Fruit fly (Drosophila melanogaster) whole organism, embryonic: ENCODE results near the gene Tcs6.
A peak's percentile ranks its signal among the peaks of the same experiment; 100 is the strongest.

ENCODE experiments used
- Ada2b ChIP-seq: fragments of 200-800 bp; sonication (Bioruptor generic); IDR thresholded peaks from 2 replicates; pipeline ENCODE4 v1.3.6; 2022; ENCODE audit warnings: missing biosample characterization, missing genetic modification characterization
- Bgb ChIP-seq: fragments of 200-800 bp; sonication (Bioruptor generic); IDR thresholded peaks from 2 replicates; pipeline ENCODE4 v1.3.6; 2022; ENCODE audit warnings: missing biosample characterization, missing genetic modification characterization; ENCODE audit not compliant: partially characterized antibody
- CG10209 ChIP-seq: fragments of 200-800 bp; sonication (Bioruptor generic); optimal IDR thresholded peaks from 3 replicates; lab custom pipeline; 2017; ENCODE audit warnings: missing biosample characterization, mild to moderate bottlenecking, missing genetic modification characterization, missing genetic modification reagents
- CG10543 ChIP-seq: fragments of 200-800 bp; sonication (Bioruptor generic); optimal IDR thresholded peaks from 3 replicates; lab custom pipeline; 2017; ENCODE audit warnings: missing biosample characterization, mild to moderate bottlenecking, missing genetic modification characterization, moderate library complexity
- CG10654 ChIP-seq: fragments of 200-800 bp; sonication (Bioruptor generic); optimal IDR thresholded peaks from 2 replicates; lab custom pipeline; 2016; ENCODE audit warnings: missing biosample characterization, missing genetic modification characterization
- CG11093 ChIP-seq: fragments of 200-800 bp; sonication (Bioruptor generic); IDR thresholded peaks from 3 replicates; pipeline ENCODE4 v1.3.6; 2022; ENCODE audit warnings: missing biosample characterization, missing genetic modification characterization
- CG11504 ChIP-seq: fragments of 200-800 bp; sonication (Bioruptor generic); optimal IDR thresholded peaks from 3 replicates; lab custom pipeline; 2019; ENCODE audit warnings: missing biosample characterization, mild to moderate bottlenecking, missing genetic modification characterization, moderate library complexity
- CG11560 ChIP-seq: fragments of 200-800 bp; sonication (Bioruptor generic); IDR thresholded peaks from 3 replicates; pipeline ENCODE4 v1.3.6; 2022; ENCODE audit warnings: missing biosample characterization, missing genetic modification characterization
- CG12071 ChIP-seq: fragments of 200-800 bp; sonication (Bioruptor generic); optimal IDR thresholded peaks from 3 replicates; lab custom pipeline; 2018; ENCODE audit warnings: missing biosample characterization, mild to moderate bottlenecking, missing genetic modification characterization
- CG12219 ChIP-seq: fragments of 200-800 bp; sonication (Bioruptor generic); optimal IDR thresholded peaks from 3 replicates; lab custom pipeline; 2018; ENCODE audit warnings: missing biosample characterization, mild to moderate bottlenecking, missing genetic modification characterization
- CG1233 ChIP-seq: fragments of 200-800 bp; sonication (Bioruptor generic); optimal IDR thresholded peaks from 4 replicates; lab custom pipeline; 2018; ENCODE audit warnings: missing biosample characterization, mild to moderate bottlenecking, missing genetic modification characterization
- CG12942 ChIP-seq: fragments of 200-800 bp; sonication (Bioruptor generic); optimal IDR thresholded peaks from 3 replicates; lab custom pipeline; 2016; ENCODE audit warnings: missing biosample characterization, missing genetic modification characterization
- CG1529 ChIP-seq: fragments of 200-800 bp; sonication (Bioruptor generic); optimal IDR thresholded peaks from 3 replicates; lab custom pipeline; 2018; ENCODE audit warnings: missing biosample characterization, missing genetic modification characterization
- CG34376 ChIP-seq: fragments of 200-800 bp; sonication (Bioruptor generic); optimal IDR thresholded peaks from 2 replicates; lab custom pipeline; 2018; ENCODE audit warnings: missing biosample characterization, mild to moderate bottlenecking, missing genetic modification characterization
- CG3995 ChIP-seq: fragments of 200-800 bp; sonication (Bioruptor generic); optimal IDR thresholded peaks from 3 replicates; lab custom pipeline; 2016; ENCODE audit warnings: missing biosample characterization, missing genetic modification characterization
- CG4328 ChIP-seq: fragments of 200-800 bp; sonication (Bioruptor generic); optimal IDR thresholded peaks from 3 replicates; lab custom pipeline; 2017; ENCODE audit warnings: missing biosample characterization, missing genetic modification reagents, missing genetic modification characterization
- CG6175 ChIP-seq: fragments of 200-800 bp; sonication (Bioruptor generic); IDR thresholded peaks from 3 replicates; pipeline ENCODE4 v1.3.6; 2022; ENCODE audit warnings: missing biosample characterization, missing genetic modification characterization
- CG6791 ChIP-seq: fragments of 200-800 bp; sonication (Bioruptor generic); IDR thresholded peaks from 3 replicates; pipeline ENCODE4 v1.3.6; 2022; ENCODE audit warnings: missing biosample characterization, missing genetic modification characterization; ENCODE audit not compliant: partially characterized antibody
- CG7372 ChIP-seq: fragments of 200-800 bp; sonication (Bioruptor generic); IDR thresholded peaks from 2 replicates; pipeline ENCODE4 v1.3.6; 2022; ENCODE audit warnings: missing biosample characterization, missing genetic modification characterization
- Eip74EF ChIP-seq, 2 experiments: fragments of 200-800 bp in 1 of 2; fragments of >200 bp in 1 of 2; sonication (Bioruptor generic) in 1 of 2; optimal IDR thresholded peaks; 2 replicates each; lab custom pipeline; 2017 to 2019; ENCODE audit warnings: missing biosample characterization in 2 of 2, missing genetic modification characterization in 2 of 2, mild to moderate bottlenecking in 1 of 2, moderate library complexity in 1 of 2
- Fer3 ChIP-seq: fragments of 200-800 bp; sonication (Bioruptor generic); optimal IDR thresholded peaks from 2 replicates; lab custom pipeline; 2018; ENCODE audit warnings: missing biosample characterization, mild to moderate bottlenecking, missing genetic modification characterization, moderate library complexity
- HmgZ ChIP-seq: fragments of 200-800 bp; sonication (Bioruptor generic); optimal IDR thresholded peaks from 2 replicates; lab custom pipeline; 2018; ENCODE audit warnings: missing biosample characterization, mild to moderate bottlenecking, missing genetic modification characterization
- Hr78 ChIP-seq, 2 experiments: fragments of 200-800 bp in 1 of 2; fragments of >200 bp in 1 of 2; sonication (Bioruptor generic) in 1 of 2; optimal IDR thresholded peaks; 2 replicates each; lab custom pipeline; 2017 to 2019; ENCODE audit warnings: missing biosample characterization in 2 of 2, missing genetic modification characterization in 2 of 2, mild to moderate bottlenecking in 1 of 2, moderate library complexity in 1 of 2
- Lpt ChIP-seq: fragments of >200 bp; optimal IDR thresholded peaks from 2 replicates; lab custom pipeline; 2018; ENCODE audit warnings: missing biosample characterization, missing genetic modification characterization
- NK7.1 ChIP-seq: fragments of 200-800 bp; sonication (Bioruptor generic); optimal IDR thresholded peaks from 3 replicates; lab custom pipeline; 2016; ENCODE audit warnings: missing biosample characterization, missing genetic modification characterization
- NfI ChIP-seq: fragments of 200-800 bp; sonication (Bioruptor generic); optimal IDR thresholded peaks from 3 replicates; lab custom pipeline; 2018; ENCODE audit warnings: missing biosample characterization, mild to moderate bottlenecking, missing genetic modification characterization, moderate library complexity
- Oaz ChIP-seq: fragments of 200-800 bp; sonication (Bioruptor generic); IDR thresholded peaks from 2 replicates; pipeline ENCODE4 v1.3.6; 2022; ENCODE audit warnings: missing biosample characterization, missing genetic modification characterization
- Vsx1 ChIP-seq: fragments of 200-800 bp; sonication (Bioruptor generic); optimal IDR thresholded peaks from 2 replicates; lab custom pipeline; 2017; ENCODE audit warnings: missing biosample characterization, mild to moderate bottlenecking, missing genetic modification characterization, missing genetic modification reagents
- aop ChIP-seq: fragments of 200-800 bp; sonication (Bioruptor generic); IDR thresholded peaks from 2 replicates; pipeline ENCODE4 v1.3.6; 2022; ENCODE audit warnings: missing biosample characterization, missing genetic modification characterization
- ap ChIP-seq: fragments of 200-800 bp; sonication (Bioruptor generic); IDR thresholded peaks from 2 replicates; pipeline ENCODE4 v1.3.6; 2022; ENCODE audit warnings: missing biosample characterization, missing genetic modification characterization
- cas ChIP-seq: fragments of 200-800 bp; sonication (Bioruptor generic); IDR thresholded peaks from 2 replicates; pipeline ENCODE4 v1.3.6; 2022; ENCODE audit warnings: missing biosample characterization, missing genetic modification characterization
- cato ChIP-seq: fragments of 200-800 bp; sonication (Bioruptor generic); optimal IDR thresholded peaks from 2 replicates; lab custom pipeline; 2016; ENCODE audit warnings: missing biosample characterization, missing genetic modification characterization, borderline replicate concordance
- emc ChIP-seq: fragments of 200-800 bp; sonication (Bioruptor generic); optimal IDR thresholded peaks from 2 replicates; lab custom pipeline; 2016; ENCODE audit warnings: missing biosample characterization, missing genetic modification characterization
- fru ChIP-seq: fragments of >200 bp; optimal IDR thresholded peaks from 2 replicates; lab custom pipeline; 2017
- ftz-f1 ChIP-seq: fragments of 200-800 bp; sonication (Bioruptor generic); optimal IDR thresholded peaks from 2 replicates; lab custom pipeline; 2016; ENCODE audit warnings: missing biosample characterization, missing genetic modification characterization
- ham ChIP-seq: fragments of 200-800 bp; sonication (Bioruptor generic); IDR thresholded peaks from 2 replicates; pipeline ENCODE4 v1.3.6; 2022; ENCODE audit warnings: missing biosample characterization, missing genetic modification characterization
- hth ChIP-seq: fragments of >200 bp; optimal IDR thresholded peaks from 2 replicates; lab custom pipeline; 2017; ENCODE audit warnings: inconsistent platforms
- insv ChIP-seq, 2 experiments: fragments of 200-800 bp; sonication (Bioruptor generic); optimal IDR thresholded peaks; 3 replicates each; lab custom pipeline; 2016 to 2018; ENCODE audit warnings: missing biosample characterization in 2 of 2, missing genetic modification characterization in 2 of 2
- maf-S ChIP-seq: fragments of 200-800 bp; sonication (Bioruptor generic); optimal IDR thresholded peaks from 2 replicates; lab custom pipeline; 2016; ENCODE audit warnings: missing biosample characterization, missing genetic modification characterization
- mirr ChIP-seq: fragments of 200-800 bp; sonication (Bioruptor generic); optimal IDR thresholded peaks from 3 replicates; lab custom pipeline; 2018; ENCODE audit warnings: missing biosample characterization, mild to moderate bottlenecking, missing genetic modification characterization
- mld ChIP-seq: fragments of 200-800 bp; sonication (Bioruptor generic); IDR thresholded peaks from 3 replicates; pipeline ENCODE4 v1.3.6; 2022; ENCODE audit warnings: missing biosample characterization, missing genetic modification characterization; ENCODE audit not compliant: partially characterized antibody
- nmo ChIP-seq: fragments of 200-800 bp; sonication (Bioruptor generic); optimal IDR thresholded peaks from 2 replicates; lab custom pipeline; 2018; ENCODE audit warnings: missing biosample characterization, mild to moderate bottlenecking, missing genetic modification characterization, moderate library complexity
- otp ChIP-seq: fragments of 200-800 bp; sonication (Bioruptor generic); IDR thresholded peaks from 3 replicates; pipeline ENCODE4, ENCODE4 v1.3.6; 2022; ENCODE audit warnings: missing biosample characterization, missing genetic modification characterization
- pros ChIP-seq: fragments of 200-800 bp; sonication (Bioruptor generic); optimal IDR thresholded peaks from 3 replicates; lab custom pipeline; 2019; ENCODE audit warnings: missing biosample characterization, mild to moderate bottlenecking, missing genetic modification characterization, moderate library complexity
- sc ChIP-seq, 3 experiments: fragments of >200 bp in 2 of 3; fragments of 200-800 bp in 1 of 3; sonication (Bioruptor generic) in 1 of 3; optimal IDR thresholded peaks; 2 replicates in 2 of 3; 3 replicates in 1 of 3; lab custom pipeline; 2017; ENCODE audit warnings: mild to moderate bottlenecking in 1 of 3, missing biosample characterization in 1 of 3, missing genetic modification characterization in 1 of 3, missing genetic modification reagents in 1 of 3
- sens ChIP-seq: fragments of 200-800 bp; sonication (Bioruptor generic); peaks from one replicate; lab custom pipeline; 2016; ENCODE audit warnings: missing biosample characterization, missing genetic modification characterization
- sr ChIP-seq: fragments of 200-800 bp; sonication (Bioruptor generic); IDR thresholded peaks from 3 replicates; pipeline ENCODE4 v1.3.6; 2022; ENCODE audit warnings: missing biosample characterization, missing genetic modification characterization
- trem ChIP-seq: fragments of 200-800 bp; optimal IDR thresholded peaks from 3 replicates; lab custom pipeline; 2019; ENCODE audit warnings: missing biosample characterization, mild to moderate bottlenecking, missing genetic modification characterization, moderate library complexity
- usp ChIP-seq: fragments of >200 bp; optimal IDR thresholded peaks from 2 replicates; lab custom pipeline; 2017; ENCODE audit warnings: missing biosample characterization, missing genetic modification characterization
- z ChIP-seq: fragments of 200-800 bp; sonication (Bioruptor generic); IDR thresholded peaks from 3 replicates; pipeline ENCODE4 v1.3.6; 2022; ENCODE audit warnings: missing biosample characterization, missing genetic modification characterization
- zen2 ChIP-seq: fragments of 200-800 bp; sonication (Bioruptor generic); IDR thresholded peaks from 3 replicates; pipeline ENCODE4 v1.3.6; 2022; ENCODE audit warnings: missing biosample characterization, missing genetic modification characterization; ENCODE audit not compliant: partially characterized antibody

Tcs6 gene

dm6 chr3R:26017294-26017770, 40.7 kb downstream of the Tcs6 start:
- TF ChIP-seq zen2 (no peak), ham (GFP tag; lab: Robert Waterston, UW) (no peak), Ada2b (GFP tag; lab: Robert Waterston, UW) (no peak), cas (GFP tag; lab: Robert Waterston, UW) (no peak), fru (lab: Kevin White, UChicago) (no peak), Eip74EF (GFP tag; optimal IDR thresholded peaks at IDR 0.05; lab: Kevin White, UChicago) (no peak), CG11560 (no peak), CG10543 (GFP tag; lab: Kevin White, UChicago) (no peak), NK7.1 (GFP tag; lab: Kevin White, UChicago) (no peak), otp (GFP tag; lab: Robert Waterston, UW) (0 out of 3 replicates have a peak, but pooled peaks have one; percentile 13), CG1233 (no peak), CG4328 (no peak), CG12219 (GFP tag; lab: Kevin White, UChicago) (no peak), cato (GFP tag; lab: Kevin White, UChicago) (no peak), CG6175 (GFP tag; lab: Robert Waterston, UW) (no peak), nmo (no peak), Oaz (GFP tag; lab: Robert Waterston, UW) (no peak), Lpt (GFP tag; lab: Kevin White, UChicago) (no peak), insv (GFP tag; optimal IDR thresholded peaks at IDR 0.05; lab: Kevin White, UChicago) (peak in 1 of 2 experiments; percentile 86), CG10654 (GFP tag; lab: Kevin White, UChicago) (no peak), sc (optimal IDR thresholded peaks at IDR 0.05; lab: Kevin White, UChicago) (no peak), sc (GFP tag; optimal IDR thresholded peaks at IDR 0.05; lab: Kevin White, UChicago) (no peak), trem (tag; lab: Kevin White, UChicago) (no peak), NfI (GFP tag; lab: Kevin White, UChicago) (no peak), CG3995 (GFP tag; lab: Kevin White, UChicago) (no peak), mirr (GFP tag; lab: Kevin White, UChicago) (no peak), emc (GFP tag; lab: Kevin White, UChicago) (no peak), CG10209 (no peak), ftz-f1 (no peak), aop (0 out of 2 replicates have a peak, but pooled peaks have one; percentile 29), sr (no peak), z (GFP tag; lab: Robert Waterston, UW) (peak; percentile 82; the same call in 2 of the 3 replicates), CG11504 (peak; percentile 80), Hr78 (GFP tag; optimal IDR thresholded peaks at IDR 0.05; lab: Kevin White, UChicago) (peak in 1 of 2 experiments; percentile 88), CG6791 (GFP tag; lab: Robert Waterston, UW) (no peak), pros (GFP tag; lab: Kevin White, UChicago) (peak; percentile 44), maf-S (GFP tag; lab: Kevin White, UChicago) (no peak), usp (no peak), sens (GFP tag; lab: Kevin White, UChicago) (peak; percentile 60), CG34376 (GFP tag; lab: Kevin White, UChicago) (no peak), ap (GFP tag; lab: Robert Waterston, UW) (no peak), CG12942 (GFP tag; lab: Kevin White, UChicago) (no peak), Fer3 (tag; lab: Kevin White, UChicago) (no peak), CG12071 (GFP tag; lab: Kevin White, UChicago) (no peak), CG1529 (GFP tag; lab: Kevin White, UChicago) (no peak), HmgZ (tag; lab: Kevin White, UChicago) (no peak), Vsx1 (GFP tag; lab: Kevin White, UChicago) (no peak), CG11093 (GFP tag; lab: Robert Waterston, UW) (no peak), mld (no peak), CG7372 (peak; percentile 51; the same call in 1 of the 2 replicates), Bgb (peak; percentile 18; the same call in 1 of the 2 replicates), hth (lab: Kevin White, UChicago) (no peak)
